Worm (Caenorhabditis elegans) whole organism, L2 larva: ENCODE results near the gene F09E5.8.

ENCODE experiments used
- C34F6.9 ChIP-seq: fragments of 150-350 bp; optimal IDR thresholded peaks from 2 replicates; lab custom pipeline; 2014; ENCODE audit warnings: missing biosample characterization, missing genetic modification characterization
- F13H6.1 ChIP-seq: sonication (generic microtip); optimal IDR thresholded peaks from 2 replicates; lab custom pipeline; 2016; ENCODE audit warnings: missing genetic modification characterization, missing compliant biosample characterization
- R02D3.7 ChIP-seq: fragments of 150-350 bp; optimal IDR thresholded peaks from 2 replicates; lab custom pipeline; 2014; ENCODE audit warnings: missing biosample characterization, missing genetic modification characterization
- Y55F3AM.14 ChIP-seq: fragments of 200-800 bp; sonication (Bioruptor generic); optimal IDR thresholded peaks from 2 replicates; lab custom pipeline; 2018; ENCODE audit warnings: mild to moderate bottlenecking, missing genetic modification characterization, missing compliant biosample characterization
- ZK546.5 ChIP-seq: sonication (generic microtip); optimal IDR thresholded peaks from 2 replicates; lab custom pipeline; 2017; ENCODE audit warnings: missing biosample characterization, missing genetic modification characterization
- alr-1 ChIP-seq: fragments of 150-350 bp; optimal IDR thresholded peaks from 2 replicates; lab custom pipeline; 2014; ENCODE audit warnings: missing biosample characterization, missing genetic modification characterization
- aly-2 ChIP-seq: fragments of 150-350 bp; optimal IDR thresholded peaks from 2 replicates; lab custom pipeline; 2014; ENCODE audit warnings: missing biosample characterization, missing genetic modification characterization
- blmp-1 ChIP-seq: sonication (generic microtip); optimal IDR thresholded peaks from 2 replicates; lab custom pipeline; 2017; ENCODE audit warnings: missing genetic modification characterization, mild to moderate bottlenecking, missing compliant biosample characterization, antibody characterized with exemption, moderate library complexity; ENCODE audit not compliant: insufficient read depth
- ceh-16 ChIP-seq: fragments of 150-350 bp; optimal IDR thresholded peaks from 2 replicates; lab custom pipeline; 2014; ENCODE audit warnings: missing biosample characterization, missing genetic modification characterization
- ceh-82 ChIP-seq: fragments of 150-350 bp; optimal IDR thresholded peaks from 2 replicates; lab custom pipeline; 2014; ENCODE audit warnings: missing biosample characterization, missing genetic modification characterization
- crh-2 ChIP-seq: sonication (generic microtip); optimal IDR thresholded peaks from 2 replicates; lab custom pipeline; 2017; ENCODE audit warnings: missing biosample characterization, missing genetic modification characterization
- dmd-4 ChIP-seq: sonication (generic microtip); optimal IDR thresholded peaks from 2 replicates; lab custom pipeline; 2017; ENCODE audit warnings: missing biosample characterization, missing genetic modification characterization
- egl-27 ChIP-seq: sonication (generic microtip); optimal IDR thresholded peaks from 3 replicates; lab custom pipeline; 2017; ENCODE audit warnings: missing biosample characterization, missing genetic modification reagents, missing genetic modification characterization
- elt-1 ChIP-seq: fragments of 150-350 bp; optimal IDR thresholded peaks from 2 replicates; lab custom pipeline; 2014; ENCODE audit warnings: missing biosample characterization, missing genetic modification characterization
- elt-3 ChIP-seq: sonication (generic microtip); optimal IDR thresholded peaks from 2 replicates; lab custom pipeline; 2017; ENCODE audit warnings: missing biosample characterization, missing genetic modification characterization
- fos-1 ChIP-seq: fragments of 150-350 bp; optimal IDR thresholded peaks from 2 replicates; lab custom pipeline; 2014; ENCODE audit warnings: missing biosample characterization, missing genetic modification characterization
- gmeb-1 ChIP-seq: fragments of 150-350 bp; optimal IDR thresholded peaks from 2 replicates; lab custom pipeline; 2014; ENCODE audit warnings: missing biosample characterization, missing genetic modification characterization
- lin-11 ChIP-seq: fragments of 150-350 bp; sonication (generic microtip); optimal IDR thresholded peaks from 2 replicates; lab custom pipeline; 2014; ENCODE audit warnings: missing biosample characterization, missing genetic modification characterization, inconsistent platforms, mixed read lengths
- lin-39 ChIP-seq: fragments of 150-350 bp; optimal IDR thresholded peaks from 2 replicates; lab custom pipeline; 2014; ENCODE audit warnings: missing biosample characterization, missing genetic modification reagents, missing genetic modification characterization
- lsy-2 ChIP-seq, 2 experiments: fragments of 150-350 bp in 1 of 2; sonication (generic microtip) in 1 of 2; optimal IDR thresholded peaks; 2 replicates each; lab custom pipeline; 2014 to 2017; ENCODE audit warnings: missing biosample characterization in 2 of 2, missing genetic modification characterization in 2 of 2
- mdl-1 ChIP-seq, 2 experiments: fragments of 150-350 bp in 1 of 2; sonication (generic microtip) in 1 of 2; optimal IDR thresholded peaks; 2 replicates each; lab custom pipeline; 2017; ENCODE audit warnings: missing biosample characterization in 2 of 2, missing genetic modification characterization in 2 of 2
- nhr-10 ChIP-seq: sonication (generic microtip); optimal IDR thresholded peaks from 2 replicates; lab custom pipeline; 2017; ENCODE audit warnings: missing biosample characterization, missing genetic modification characterization
- nhr-11 ChIP-seq: fragments of 150-350 bp; optimal IDR thresholded peaks from 2 replicates; lab custom pipeline; 2014; ENCODE audit warnings: missing biosample characterization, missing genetic modification characterization
- nhr-12 ChIP-seq: fragments of 150-350 bp; optimal IDR thresholded peaks from 2 replicates; lab custom pipeline; 2014; ENCODE audit warnings: missing biosample characterization, missing genetic modification characterization
- nhr-129 ChIP-seq: fragments of 150-350 bp; optimal IDR thresholded peaks from 2 replicates; lab custom pipeline; 2014; ENCODE audit warnings: missing biosample characterization, missing genetic modification characterization
- nhr-21 ChIP-seq: fragments of 150-350 bp; optimal IDR thresholded peaks from 2 replicates; lab custom pipeline; 2014; ENCODE audit warnings: missing biosample characterization, missing genetic modification characterization
- nhr-23 ChIP-seq: fragments of 150-350 bp; optimal IDR thresholded peaks from 2 replicates; lab custom pipeline; 2014; ENCODE audit warnings: missing biosample characterization, missing genetic modification reagents, missing genetic modification characterization
- nhr-237 ChIP-seq: fragments of 150-350 bp; optimal IDR thresholded peaks from 2 replicates; lab custom pipeline; 2014; ENCODE audit warnings: missing biosample characterization, missing genetic modification characterization
- nhr-25 ChIP-seq: fragments of 150-350 bp; sonication (generic microtip); optimal IDR thresholded peaks from 3 replicates; lab custom pipeline; 2014; ENCODE audit warnings: missing biosample characterization, missing genetic modification characterization
- nhr-6 ChIP-seq: fragments of 150-350 bp; optimal IDR thresholded peaks from 2 replicates; lab custom pipeline; 2014; ENCODE audit warnings: missing biosample characterization, missing genetic modification characterization
- nhr-77 ChIP-seq: fragments of 150-350 bp; optimal IDR thresholded peaks from 2 replicates; lab custom pipeline; 2014; ENCODE audit warnings: missing biosample characterization, missing genetic modification characterization
- peb-1 ChIP-seq: fragments of 150-350 bp; optimal IDR thresholded peaks from 2 replicates; lab custom pipeline; 2014; ENCODE audit warnings: missing biosample characterization, missing genetic modification characterization
- skn-1 ChIP-seq: sonication (generic microtip); optimal IDR thresholded peaks from 2 replicates; lab custom pipeline; 2017; ENCODE audit warnings: missing biosample characterization, missing genetic modification characterization
- sma-3 ChIP-seq: sonication (generic microtip); optimal IDR thresholded peaks from 2 replicates; lab custom pipeline; 2016; ENCODE audit warnings: missing genetic modification reagents, missing genetic modification characterization, missing compliant biosample characterization
- sma-9 ChIP-seq, 2 experiments: fragments of 150-350 bp in 1 of 2; sonication (generic microtip) in 1 of 2; optimal IDR thresholded peaks; 2 replicates each; lab custom pipeline; 2014 to 2016; ENCODE audit warnings: missing genetic modification characterization in 2 of 2, mild to moderate bottlenecking in 1 of 2, missing biosample characterization in 1 of 2, missing compliant biosample characterization in 1 of 2, missing genetic modification reagents in 1 of 2, moderate library complexity in 1 of 2
- snpc-4 ChIP-seq: fragments of 150-350 bp; optimal IDR thresholded peaks from 2 replicates; lab custom pipeline; 2014; ENCODE audit warnings: missing biosample characterization, missing genetic modification characterization
- unc-39 ChIP-seq: fragments of 150-350 bp; optimal IDR thresholded peaks from 2 replicates; lab custom pipeline; 2014; ENCODE audit warnings: missing biosample characterization, missing genetic modification characterization
- unc-55 ChIP-seq: fragments of 150-350 bp; sonication (generic microtip); optimal IDR thresholded peaks from 3 replicates; lab custom pipeline; 2014; ENCODE audit warnings: missing biosample characterization, missing genetic modification reagents, missing genetic modification characterization
- ztf-11 ChIP-seq: sonication (generic microtip); optimal IDR thresholded peaks from 2 replicates; lab custom pipeline; 2017; ENCODE audit warnings: missing biosample characterization, missing genetic modification characterization

F09E5.8 gene

ce11 chrII:5310795-5311194, 39.7 kb upstream of the F09E5.8 start:
- TF ChIP-seq elt-3 (tag; lab: Kevin White, UChicago), result no peak
- no peak for TF ChIP-seq snpc-4 (tag; lab: Kevin White, UChicago)
- TF ChIP-seq mdl-1 (tag; optimal IDR thresholded peaks at IDR 0.05; lab: Kevin White, UChicago), result no peak
- TF ChIP-seq peb-1 (tag; lab: Kevin White, UChicago), result no peak
- no peak for TF ChIP-seq nhr-25 (tag; lab: Kevin White, UChicago)
- TF ChIP-seq F13H6.1 (tag; lab: Kevin White, UChicago), result no peak
- no peak for TF ChIP-seq unc-39 (tag; lab: Kevin White, UChicago)
- TF ChIP-seq gmeb-1, result no peak
- no peak for TF ChIP-seq egl-27 (tag; lab: Kevin White, UChicago)
- TF ChIP-seq ztf-11 (tag; lab: Kevin White, UChicago), result no peak
- no peak for TF ChIP-seq aly-2 (tag; lab: Kevin White, UChicago)
- TF ChIP-seq nhr-77, result no peak
- no peak for TF ChIP-seq lin-11
- TF ChIP-seq blmp-1 (tag; lab: Kevin White, UChicago), result no peak
- no peak for TF ChIP-seq ceh-82 (tag; lab: Kevin White, UChicago)
- TF ChIP-seq dmd-4 (tag; lab: Kevin White, UChicago), result no peak

ce11 chrII:5311746-5312145, 38.7 kb upstream of the F09E5.8 start, which contains the start of gene gcy-12:
gcy-12 (plus strand) TSS chrII:5312046.
- TF ChIP-seq ztf-11 (tag; lab: Kevin White, UChicago) (no peak), elt-3 (tag; lab: Kevin White, UChicago) (no peak), egl-27 (tag; lab: Kevin White, UChicago) (no peak), alr-1 (no peak), nhr-21 (tag; lab: Kevin White, UChicago) (no peak), R02D3.7 (no peak), lin-39 (tag; lab: Kevin White, UChicago) (no peak)

ce11 chrII:5320205-5320951, 30.1 kb upstream of the F09E5.8 start:
- no peak for TF ChIP-seq nhr-10 (tag; lab: Kevin White, UChicago)
- TF ChIP-seq nhr-21 (tag; lab: Kevin White, UChicago), result no peak
- peak; percentile 26 for TF ChIP-seq crh-2 (tag; lab: Kevin White, UChicago)
- TF ChIP-seq F13H6.1 (tag; lab: Kevin White, UChicago), result peak; percentile 47
- peak; percentile 52 for TF ChIP-seq nhr-129 (tag; lab: Kevin White, UChicago)
- peak; percentile 8 for TF ChIP-seq blmp-1 (tag; lab: Kevin White, UChicago)
- peak; percentile 39 for TF ChIP-seq C34F6.9
- TF ChIP-seq nhr-12, result no peak
- peak; percentile 18 for TF ChIP-seq nhr-6 (tag; lab: Kevin White, UChicago)
- TF ChIP-seq ceh-82 (tag; lab: Kevin White, UChicago), result no peak
- TF ChIP-seq sma-3, result peak; percentile 24
- peak; percentile 84 for TF ChIP-seq fos-1 (tag; lab: Kevin White, UChicago)
- TF ChIP-seq gmeb-1, result peak; percentile 13
- TF ChIP-seq egl-27 (tag; lab: Kevin White, UChicago), result peak; percentile 14
- peak; percentile 43 for TF ChIP-seq sma-9 (GFP tag; optimal IDR thresholded peaks at IDR 0.05; lab: Kevin White, UChicago)
- TF ChIP-seq sma-9 (tag; optimal IDR thresholded peaks at IDR 0.05; lab: Kevin White, UChicago), result no peak
- TF ChIP-seq unc-55 (GFP tag; lab: Kevin White, UChicago), result peak; percentile 5
- TF ChIP-seq nhr-77, result no peak
- TF ChIP-seq lsy-2 (tag; optimal IDR thresholded peaks at IDR 0.05; lab: Kevin White, UChicago), result peak in 1 of 2 experiments; percentile 8
- peak; percentile 3 for TF ChIP-seq nhr-25 (tag; lab: Kevin White, UChicago)

ce11 chrII:5321718-5322286, 28.7 kb upstream of the F09E5.8 start:
- TF ChIP-seq sma-9 (GFP tag; optimal IDR thresholded peaks at IDR 0.05; lab: Kevin White, UChicago) (peak; percentile 91), sma-9 (tag; optimal IDR thresholded peaks at IDR 0.05; lab: Kevin White, UChicago) (no peak), skn-1 (tag; lab: Kevin White, UChicago) (no peak), nhr-237 (tag; lab: Kevin White, UChicago) (no peak), ztf-11 (tag; lab: Kevin White, UChicago) (no peak), ceh-16 (tag; lab: Kevin White, UChicago) (peak; percentile 50), blmp-1 (tag; lab: Kevin White, UChicago) (peak; percentile 81), R02D3.7 (no peak), sma-3 (peak; percentile 55), crh-2 (tag; lab: Kevin White, UChicago) (no peak), nhr-11 (tag; lab: Kevin White, UChicago) (no peak), nhr-23 (tag; lab: Kevin White, UChicago) (no peak), lsy-2 (tag; optimal IDR thresholded peaks at IDR 0.05; lab: Kevin White, UChicago) (peak in 1 of 2 experiments; percentile 45), nhr-129 (tag; lab: Kevin White, UChicago) (peak; percentile 49), gmeb-1 (peak; percentile 57), Y55F3AM.14 (peak; percentile 80), ceh-82 (tag; lab: Kevin White, UChicago) (no peak), fos-1 (tag; lab: Kevin White, UChicago) (peak; percentile 44), elt-1 (tag; lab: Kevin White, UChicago) (no peak), peb-1 (tag; lab: Kevin White, UChicago) (no peak), nhr-21 (tag; lab: Kevin White, UChicago) (peak; percentile 61), F13H6.1 (tag; lab: Kevin White, UChicago) (peak; percentile 86), ZK546.5 (tag; lab: Kevin White, UChicago) (no peak), nhr-25 (tag; lab: Kevin White, UChicago) (peak; percentile 89), C34F6.9 (no peak)
